Fruit fly (Drosophila melanogaster) whole organism, embryonic: ENCODE data around the gene CG4968.

Experiments used
- ATbp ChIP-seq: fragments of 200-800 bp; sonication (Bioruptor generic); optimal IDR thresholded peaks from 2 replicates; lab custom pipeline; 2017; ENCODE audit warnings: missing biosample characterization, mild to moderate bottlenecking, missing genetic modification characterization, missing genetic modification reagents
- Atf-2 ChIP-seq: fragments of 200-800 bp; sonication (Bioruptor generic); optimal IDR thresholded peaks from 2 replicates; lab custom pipeline; 2016; ENCODE audit warnings: missing biosample characterization, missing genetic modification characterization
- B-H2 ChIP-seq: fragments of 200-800 bp; sonication (Bioruptor generic); optimal IDR thresholded peaks from 2 replicates; lab custom pipeline; 2018; ENCODE audit warnings: missing biosample characterization, mild to moderate bottlenecking, missing genetic modification characterization
- Bgb ChIP-seq: fragments of 200-800 bp; sonication (Bioruptor generic); IDR thresholded peaks from 2 replicates; pipeline ENCODE4 v1.3.6; 2022; ENCODE audit warnings: missing biosample characterization, missing genetic modification characterization; ENCODE audit not compliant: partially characterized antibody
- CG10147 ChIP-seq: fragments of 200-800 bp; sonication (Bioruptor generic); optimal IDR thresholded peaks from 2 replicates; lab custom pipeline; 2019; ENCODE audit warnings: missing biosample characterization, mild to moderate bottlenecking, missing genetic modification characterization, moderate library complexity
- CG1024 ChIP-seq: fragments of 200-800 bp; sonication (Bioruptor generic); IDR thresholded peaks from 2 replicates; pipeline ENCODE4 v1.3.6; 2022; ENCODE audit warnings: missing biosample characterization, missing genetic modification characterization
- CG12659 ChIP-seq: fragments of 200-800 bp; sonication (Bioruptor generic); optimal IDR thresholded peaks from 3 replicates; lab custom pipeline; 2017; ENCODE audit warnings: mild to moderate bottlenecking, missing biosample characterization, missing genetic modification reagents, missing genetic modification characterization
- CG15514 ChIP-seq: fragments of 200-800 bp; sonication (Bioruptor generic); optimal IDR thresholded peaks from 3 replicates; lab custom pipeline; 2017; ENCODE audit warnings: missing biosample characterization, missing genetic modification characterization, mild to moderate bottlenecking, moderate library complexity, missing genetic modification reagents
- CG1602 ChIP-seq: fragments of 200-800 bp; sonication (Bioruptor generic); optimal IDR thresholded peaks from 3 replicates; lab custom pipeline; 2016; ENCODE audit warnings: missing biosample characterization, missing genetic modification characterization
- CG1603 ChIP-seq: fragments of 200-800 bp; sonication (Bioruptor generic); optimal IDR thresholded peaks from 2 replicates; lab custom pipeline; 2019; ENCODE audit warnings: missing biosample characterization, mild to moderate bottlenecking, missing genetic modification characterization, moderate library complexity
- CG17359 ChIP-seq: fragments of 200-800 bp; sonication (Bioruptor generic); optimal IDR thresholded peaks from 3 replicates; lab custom pipeline; 2018; ENCODE audit warnings: missing biosample characterization, mild to moderate bottlenecking, missing genetic modification characterization, moderate library complexity
- CG17385 ChIP-seq: fragments of 200-800 bp; sonication (Bioruptor generic); optimal IDR thresholded peaks from 3 replicates; lab custom pipeline; 2018; ENCODE audit warnings: missing biosample characterization, mild to moderate bottlenecking, missing genetic modification characterization
- CG30020 ChIP-seq: fragments of 200-800 bp; optimal IDR thresholded peaks from 2 replicates; lab custom pipeline; 2019; ENCODE audit warnings: missing biosample characterization, mild to moderate bottlenecking, missing genetic modification characterization, moderate library complexity
- CG3407 ChIP-seq: fragments of 200-800 bp; sonication (Bioruptor generic); optimal IDR thresholded peaks from 2 replicates; lab custom pipeline; 2018; ENCODE audit warnings: missing biosample characterization, mild to moderate bottlenecking, missing genetic modification characterization
- CG43689 ChIP-seq: fragments of 200-800 bp; sonication (Bioruptor generic); IDR thresholded peaks from 2 replicates; pipeline ENCODE4 v1.3.6; 2022; ENCODE audit warnings: missing biosample characterization, missing genetic modification characterization
- CG7357 ChIP-seq: fragments of 200-800 bp; sonication (Bioruptor generic); IDR thresholded peaks from 3 replicates; pipeline ENCODE4 v1.3.6; 2022; ENCODE audit warnings: missing biosample characterization, missing genetic modification characterization
- CG7745 ChIP-seq: fragments of 200-800 bp; sonication (Bioruptor generic); optimal IDR thresholded peaks from 2 replicates; lab custom pipeline; 2018; ENCODE audit warnings: missing biosample characterization, mild to moderate bottlenecking, missing genetic modification characterization, moderate library complexity
- CoRest ChIP-seq: fragments of 200-800 bp; sonication (Bioruptor generic); optimal IDR thresholded peaks from 3 replicates; lab custom pipeline; 2018; ENCODE audit warnings: missing biosample characterization, mild to moderate bottlenecking, missing genetic modification characterization, moderate library complexity
- D19A ChIP-seq: fragments of 200-800 bp; optimal IDR thresholded peaks from 3 replicates; lab custom pipeline; 2019; ENCODE audit warnings: missing biosample characterization, mild to moderate bottlenecking, missing genetic modification characterization, moderate library complexity
- E2f1 ChIP-seq: fragments of 200-800 bp; sonication (Bioruptor generic); IDR thresholded peaks from 2 replicates; pipeline ENCODE4 v1.3.6; 2022; ENCODE audit warnings: missing biosample characterization, missing genetic modification characterization
- HHEX ChIP-seq: fragments of 200-800 bp; sonication (Bioruptor generic); optimal IDR thresholded peaks from 3 replicates; lab custom pipeline; 2017; ENCODE audit warnings: missing biosample characterization, mild to moderate bottlenecking, missing genetic modification characterization, missing genetic modification reagents
- HLH4C ChIP-seq: fragments of 200-800 bp; sonication (Bioruptor generic); IDR thresholded peaks from 3 replicates; pipeline ENCODE4 v1.3.6; 2022; ENCODE audit warnings: missing biosample characterization, missing genetic modification characterization; ENCODE audit not compliant: partially characterized antibody
- Hr78 ChIP-seq, 2 experiments: fragments of 200-800 bp in 1 of 2; fragments of >200 bp in 1 of 2; sonication (Bioruptor generic) in 1 of 2; optimal IDR thresholded peaks; 2 replicates each; lab custom pipeline; 2017 to 2019; ENCODE audit warnings: missing biosample characterization in 2 of 2, missing genetic modification characterization in 2 of 2, mild to moderate bottlenecking in 1 of 2, moderate library complexity in 1 of 2
- Jarid2 ChIP-seq: fragments of 200-800 bp; sonication (Bioruptor generic); optimal IDR thresholded peaks from 3 replicates; lab custom pipeline; 2017; ENCODE audit warnings: mild to moderate bottlenecking, missing biosample characterization, missing genetic modification reagents, missing genetic modification characterization
- Kr ChIP-seq: fragments of 200-800 bp; sonication (Bioruptor generic); optimal IDR thresholded peaks from 2 replicates; lab custom pipeline; 2017; ENCODE audit warnings: missing biosample characterization, mild to moderate bottlenecking, missing genetic modification characterization
- MESR4 ChIP-seq: fragments of 200-800 bp; sonication (Bioruptor generic); optimal IDR thresholded peaks from 2 replicates; lab custom pipeline; 2018; ENCODE audit warnings: missing biosample characterization, mild to moderate bottlenecking, missing genetic modification characterization, moderate library complexity
- MTF-1 ChIP-seq: fragments of 200-800 bp; sonication (Bioruptor generic); optimal IDR thresholded peaks from 2 replicates; lab custom pipeline; 2018; ENCODE audit warnings: missing biosample characterization, mild to moderate bottlenecking, missing genetic modification characterization, borderline replicate concordance
- NFAT ChIP-seq: fragments of 200-800 bp; sonication (Bioruptor generic); IDR thresholded peaks from 2 replicates; pipeline ENCODE4 v1.3.6; 2022; ENCODE audit warnings: missing biosample characterization, missing genetic modification characterization
- Nf-YB ChIP-seq: fragments of 200-800 bp; sonication (Bioruptor generic); optimal IDR thresholded peaks from 3 replicates; lab custom pipeline; 2019; ENCODE audit warnings: missing biosample characterization, mild to moderate bottlenecking, missing genetic modification characterization, moderate library complexity
- Nf-YC ChIP-seq: fragments of 200-800 bp; optimal IDR thresholded peaks from 3 replicates; lab custom pipeline; 2019; ENCODE audit warnings: missing biosample characterization, mild to moderate bottlenecking, missing genetic modification characterization, moderate library complexity
- Pdp1 ChIP-seq, 2 experiments: fragments of 200-800 bp; sonication (Bioruptor generic); optimal IDR thresholded peaks; 3 replicates each; lab custom pipeline; 2016; ENCODE audit warnings: missing biosample characterization in 2 of 2, missing genetic modification characterization in 2 of 2, mild to moderate bottlenecking in 1 of 2, moderate library complexity in 1 of 2
- Poxn ChIP-seq: fragments of 200-800 bp; sonication (Bioruptor generic); IDR thresholded peaks from 2 replicates; pipeline ENCODE4 v1.3.6; 2022; ENCODE audit warnings: missing biosample characterization, missing genetic modification characterization
- Xrp1 ChIP-seq: fragments of 200-800 bp; sonication (Bioruptor generic); IDR thresholded peaks from 2 replicates; pipeline ENCODE4 v1.3.6; 2022; ENCODE audit warnings: missing biosample characterization, missing genetic modification characterization
- bsh ChIP-seq, 2 experiments: fragments of 200-800 bp; sonication (Bioruptor generic); optimal IDR thresholded peaks; 2 replicates each; lab custom pipeline; 2017 to 2018; ENCODE audit warnings: mild to moderate bottlenecking in 2 of 2, missing biosample characterization in 2 of 2, missing genetic modification characterization in 2 of 2, moderate library complexity in 1 of 2
- dpn ChIP-seq, 2 experiments: fragments of 200-800 bp; sonication (Bioruptor generic); optimal IDR thresholded peaks; 3 replicates each; lab custom pipeline; 2016; ENCODE audit warnings: missing biosample characterization in 2 of 2, missing genetic modification characterization in 2 of 2
- gce ChIP-seq: fragments of 200-800 bp; sonication (Bioruptor generic); IDR thresholded peaks from 3 replicates; pipeline ENCODE4 v1.3.6; 2022; ENCODE audit warnings: missing biosample characterization, missing genetic modification characterization
- gem ChIP-seq: fragments of 200-800 bp; sonication (Bioruptor generic); optimal IDR thresholded peaks from 2 replicates; lab custom pipeline; 2019; ENCODE audit warnings: missing biosample characterization, mild to moderate bottlenecking, missing genetic modification characterization, moderate library complexity
- hb ChIP-seq: fragments of 200-800 bp; sonication (Bioruptor generic); IDR thresholded peaks from 3 replicates; pipeline ENCODE4 v1.3.6; 2022; ENCODE audit warnings: missing biosample characterization, missing genetic modification characterization; ENCODE audit not compliant: partially characterized antibody
- hth ChIP-seq: fragments of >200 bp; optimal IDR thresholded peaks from 2 replicates; lab custom pipeline; 2017; ENCODE audit warnings: inconsistent platforms
- p53 ChIP-seq: fragments of 200-800 bp; sonication (Bioruptor generic); optimal IDR thresholded peaks from 2 replicates; lab custom pipeline; 2016; ENCODE audit warnings: missing biosample characterization, missing genetic modification characterization
- pzg ChIP-seq: fragments of 200-800 bp; sonication (Bioruptor generic); optimal IDR thresholded peaks from 3 replicates; lab custom pipeline; 2018; ENCODE audit warnings: missing biosample characterization, mild to moderate bottlenecking, missing genetic modification characterization, moderate library complexity
- row ChIP-seq: fragments of 200-800 bp; sonication (Bioruptor generic); IDR thresholded peaks from 3 replicates; pipeline ENCODE4 v1.3.6; 2022; ENCODE audit warnings: missing biosample characterization, missing genetic modification characterization
- run ChIP-seq: fragments of 200-800 bp; sonication (Bioruptor generic); optimal IDR thresholded peaks from 3 replicates; lab custom pipeline; 2018; ENCODE audit warnings: missing biosample characterization, mild to moderate bottlenecking, missing genetic modification characterization
- tap ChIP-seq: fragments of 200-800 bp; optimal IDR thresholded peaks from 3 replicates; lab custom pipeline; 2019; ENCODE audit warnings: missing biosample characterization, mild to moderate bottlenecking, missing genetic modification characterization, moderate library complexity
- toy ChIP-seq: fragments of 200-800 bp; sonication (Bioruptor generic); IDR thresholded peaks from 2 replicates; pipeline ENCODE4 v1.3.6; 2022; ENCODE audit warnings: missing biosample characterization, missing genetic modification characterization
- trem ChIP-seq: fragments of 200-800 bp; optimal IDR thresholded peaks from 3 replicates; lab custom pipeline; 2019; ENCODE audit warnings: missing biosample characterization, mild to moderate bottlenecking, missing genetic modification characterization, moderate library complexity
- unpg ChIP-seq: fragments of 200-800 bp; sonication (Bioruptor generic); optimal IDR thresholded peaks from 3 replicates; lab custom pipeline; 2018; ENCODE audit warnings: missing biosample characterization, mild to moderate bottlenecking, missing genetic modification characterization, moderate library complexity
- vvl ChIP-seq: fragments of 200-800 bp; sonication (Bioruptor generic); IDR thresholded peaks from 2 replicates; pipeline ENCODE4 v1.3.6; 2022; ENCODE audit warnings: missing biosample characterization, missing genetic modification characterization

The CG4968 gene

dm6 chr2L:10331066-10331847 is 24.5 kb downstream of the CG4968 start, which contains the start of the genes Schip1 and Cox10 (continued):
- TF ChIP-seq CG1602 (GFP tag; lab: Kevin White, UChicago) (no peak), CG43689 (GFP tag; lab: Robert Waterston, UW) (no peak), CG3407 (GFP tag; lab: Kevin White, UChicago) (no peak), CG17385 (GFP tag; lab: Kevin White, UChicago) (no peak), bsh (GFP tag; optimal IDR thresholded peaks at IDR 0.05; lab: Kevin White, UChicago) (peak in 1 of 2 experiments; percentile 29), hth (lab: Kevin White, UChicago) (no peak), CG17359 (tag; lab: Kevin White, UChicago) (peak; percentile 12), CG7745 (tag; lab: Kevin White, UChicago) (no peak), p53 (GFP tag; lab: Kevin White, UChicago) (no peak), ATbp (no peak), CoRest (tag; lab: Kevin White, UChicago) (peak; percentile 56), Nf-YC (tag; lab: Kevin White, UChicago) (peak; percentile 33), Jarid2 (GFP tag; lab: Kevin White, UChicago) (no peak), NFAT (no peak), tap (tag; lab: Kevin White, UChicago) (peak; percentile 10), MESR4 (GFP tag; lab: Kevin White, UChicago) (peak; percentile 68), Xrp1 (GFP tag; lab: Robert Waterston, UW) (no peak), CG1603 (tag; lab: Kevin White, UChicago) (peak; percentile 10), Nf-YB (GFP tag; lab: Kevin White, UChicago) (peak; percentile 6), Pdp1 (GFP tag; optimal IDR thresholded peaks at IDR 0.05; lab: Kevin White, UChicago) (peak in 1 of 2 experiments; percentile 99), dpn (GFP tag; optimal IDR thresholded peaks at IDR 0.05; lab: Kevin White, UChicago) (peak in 1 of 2 experiments; percentile 16), HHEX (GFP tag; lab: Kevin White, UChicago) (no peak), Hr78 (GFP tag; optimal IDR thresholded peaks at IDR 0.05; lab: Kevin White, UChicago) (no peak), run (no peak), unpg (peak; percentile 44), gem (tag; lab: Kevin White, UChicago) (peak; percentile 69), vvl (no peak), pzg (GFP tag; lab: Kevin White, UChicago) (peak; percentile 13), HLH4C (GFP tag; lab: Robert Waterston, UW) (no peak), gce (GFP tag; lab: Robert Waterston, UW) (no peak), trem (tag; lab: Kevin White, UChicago) (peak; percentile 52), CG30020 (tag; lab: Kevin White, UChicago) (peak; percentile 85), E2f1 (GFP tag; lab: Robert Waterston, UW) (no peak), B-H2 (GFP tag; lab: Kevin White, UChicago) (peak; percentile 5), MTF-1 (GFP tag; lab: Kevin White, UChicago) (no peak), CG10147 (no peak), hb (GFP tag; lab: Robert Waterston, UW) (no peak), row (peak; percentile 62), CG12659 (GFP tag; lab: Kevin White, UChicago) (peak; percentile 29), Bgb (GFP tag; lab: Robert Waterston, UW) (no peak), Poxn (GFP tag; lab: Robert Waterston, UW) (no peak), CG1024 (GFP tag; lab: Robert Waterston, UW) (no peak), CG7357 (GFP tag; lab: Robert Waterston, UW) (no peak), toy (GFP tag; lab: Robert Waterston, UW) (no peak), D19A (tag; lab: Kevin White, UChicago) (peak; percentile 53), Kr (GFP tag; lab: Kevin White, UChicago) (no peak), CG15514 (peak; percentile 26), Atf-2 (no peak)
